Worm (Caenorhabditis elegans) whole organism, L4 larva: ENCODE measurements around the gene T20D4.10.

Source experiments
- fkh-10 ChIP-seq: fragments of 150-350 bp; optimal IDR thresholded peaks from 2 replicates; lab custom pipeline; 2014; ENCODE audit warnings: missing biosample characterization, missing genetic modification reagents, missing genetic modification characterization
- lin-29 ChIP-seq: fragments of 200-800 bp; sonication (Bioruptor generic); IDR thresholded peaks from 2 replicates; pipeline ENCODE4 v1.3.6; 2022; ENCODE audit warnings: missing genetic modification reagents, missing genetic modification characterization, missing compliant biosample characterization
- saeg-2 ChIP-seq: fragments of 200-800 bp; sonication (Bioruptor generic); IDR thresholded peaks from 2 replicates; pipeline ENCODE4 v1.3.6; 2022; ENCODE audit warnings: missing genetic modification reagents, missing genetic modification characterization, missing compliant biosample characterization

DNA sequence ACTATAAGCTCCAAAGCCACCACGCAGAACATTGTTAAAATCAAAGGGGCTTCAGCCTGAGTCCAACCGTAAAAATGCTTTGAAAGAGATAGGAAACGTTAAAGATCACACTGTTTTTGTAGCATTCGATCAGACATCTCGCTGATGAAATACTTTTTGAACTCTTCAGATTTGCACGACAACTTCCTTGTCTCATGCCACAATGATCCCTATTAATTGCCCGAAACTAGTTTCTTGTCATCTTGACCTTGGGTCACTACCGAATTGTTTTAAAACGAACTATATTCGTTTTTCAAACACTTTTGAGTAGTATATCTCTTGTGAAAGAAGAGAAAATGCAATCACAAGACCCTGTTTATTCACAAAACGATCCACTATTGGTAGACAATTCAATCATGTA lies 17.9 kb downstream of the T20D4.10 start, which contains the start of gene T20D4.3:
- no peak for TF ChIP-seq lin-29 (GFP tag; lab: Robert Waterston, UW)
- TF ChIP-seq fkh-10 (GFP tag; lab: Kevin White, UChicago), result no peak
- no peak for TF ChIP-seq saeg-2 (GFP tag; lab: Robert Waterston, UW)
